Worm (Caenorhabditis elegans) whole organism, L4/young adult: Measurements from ENCODE around the gene clc-10.

Experiments used
- W03F9.2 ChIP-seq: fragments of 150-350 bp; optimal IDR thresholded peaks from 2 replicates; lab custom pipeline; 2014; ENCODE audit warnings: missing biosample characterization, missing genetic modification characterization
- dao-5 ChIP-seq: sonication (generic microtip); optimal IDR thresholded peaks from 2 replicates; lab custom pipeline; 2016; ENCODE audit warnings: missing genotype, missing genetic modification characterization, moderate library complexity, missing compliant biosample characterization
- him-1 ChIP-seq: sonication (generic microtip); optimal IDR thresholded peaks from 2 replicates; lab custom pipeline; 2016; ENCODE audit warnings: missing genotype, missing genetic modification reagents, missing genetic modification characterization, missing compliant biosample characterization

Gene clc-10

ce11 chrIII:6056770-6057169 lies at the start of gene clc-10:
clc-10 (plus strand) TSS chrIII:6057070.
- TF ChIP-seq dao-5 (no peak), him-1 (no peak), W03F9.2 (tag; lab: Kevin White, UChicago) (no peak)

DNA sequence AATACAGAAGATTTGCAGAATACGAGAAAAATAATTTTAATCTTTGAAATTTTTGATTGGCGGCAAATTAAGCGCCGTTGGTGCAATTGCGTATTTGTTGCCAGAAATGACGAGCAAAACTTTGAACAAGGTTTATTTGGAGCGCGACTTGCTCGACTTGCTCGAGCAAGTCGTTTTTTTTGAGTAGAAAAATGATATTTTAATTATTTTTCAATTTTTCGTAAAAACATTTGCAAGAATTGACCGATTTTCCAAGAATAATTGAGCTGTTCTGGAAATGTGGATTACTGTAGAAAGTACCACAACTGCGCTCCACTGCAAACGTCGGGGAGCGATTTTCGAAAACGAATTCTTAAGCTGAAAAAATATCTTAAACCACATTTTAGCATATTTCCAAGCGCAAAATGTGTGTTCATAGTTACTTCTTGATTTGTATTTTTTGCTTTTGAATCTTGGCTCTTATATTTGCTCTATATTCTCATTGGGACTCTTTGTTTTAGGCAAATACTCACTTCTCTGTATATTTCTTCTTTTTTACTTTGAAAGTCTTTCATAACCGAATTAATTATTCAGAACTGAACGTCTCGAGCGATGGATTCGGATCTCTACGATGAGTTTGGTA lies 47.8 kb upstream of the clc-10 start, which contains the start of the genes gcna-1 and eftu-2:
Gene gcna-1, minus strand, starts transcription at position 96 of the 622 bp plus-strand sequence.
Gene eftu-2, plus strand, starts transcription at position 572 of the 622 bp plus-strand sequence.
- TF ChIP-seq him-1 (no peak), W03F9.2 (tag; lab: Kevin White, UChicago) (no peak), dao-5 (no peak)

DNA sequence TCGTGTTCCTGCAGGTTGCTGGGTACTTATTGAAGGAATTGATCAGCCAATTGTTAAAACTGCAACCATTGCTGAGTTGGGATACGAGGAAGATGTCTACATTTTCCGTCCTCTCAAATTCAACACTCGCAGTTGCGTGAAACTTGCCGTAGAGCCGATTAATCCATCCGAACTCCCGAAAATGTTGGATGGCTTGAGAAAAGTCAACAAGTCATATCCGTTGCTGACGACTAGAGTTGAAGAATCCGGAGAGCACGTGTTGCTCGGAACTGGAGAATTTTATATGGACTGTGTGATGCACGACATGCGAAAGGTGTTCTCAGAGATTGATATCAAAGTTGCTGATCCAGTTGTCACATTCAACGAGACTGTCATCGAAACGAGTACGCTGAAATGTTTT lies 45.6 kb upstream of the clc-10 start:
- TF ChIP-seq him-1 (no peak), dao-5 (no peak), W03F9.2 (tag; lab: Kevin White, UChicago) (no peak)

- TF ChIP-seq W03F9.2 (tag; lab: Kevin White, UChicago) (no peak), dao-5 (no peak), him-1 (no peak)
These were observed 37.2 kb upstream of the clc-10 start, which contains the start of the genes npp-10 and cyk-3 for ce11 chrIII:6019512-6020209. npp-10 (minus strand) TSS chrIII:6019562. cyk-3 (plus strand) TSS chrIII:6020159.

DNA sequence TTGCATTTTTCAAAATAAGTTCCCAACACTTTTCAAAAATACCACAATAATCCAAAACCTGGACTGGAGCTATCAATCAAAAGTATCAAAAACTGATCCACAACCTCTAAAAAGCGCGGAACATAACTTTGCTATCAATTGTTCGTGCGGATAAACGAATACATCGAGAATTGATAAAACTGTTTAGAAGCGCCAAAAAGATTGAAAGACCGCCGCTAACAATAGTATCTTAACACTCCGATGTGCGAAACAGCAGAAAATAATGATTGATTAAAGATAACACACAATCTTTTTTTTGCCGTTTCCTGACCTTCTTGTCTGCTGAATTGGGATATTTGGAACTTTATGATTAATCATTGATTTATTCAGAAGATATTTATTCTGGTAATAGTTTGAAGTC lies 28.4 kb upstream of the clc-10 start, which contains the start of gene tbx-7:
Gene tbx-7, minus strand, starts transcription at position 101 of the 400 bp plus-strand sequence.
- TF ChIP-seq W03F9.2 (tag; lab: Kevin White, UChicago) (no peak), dao-5 (no peak), him-1 (no peak)

DNA sequence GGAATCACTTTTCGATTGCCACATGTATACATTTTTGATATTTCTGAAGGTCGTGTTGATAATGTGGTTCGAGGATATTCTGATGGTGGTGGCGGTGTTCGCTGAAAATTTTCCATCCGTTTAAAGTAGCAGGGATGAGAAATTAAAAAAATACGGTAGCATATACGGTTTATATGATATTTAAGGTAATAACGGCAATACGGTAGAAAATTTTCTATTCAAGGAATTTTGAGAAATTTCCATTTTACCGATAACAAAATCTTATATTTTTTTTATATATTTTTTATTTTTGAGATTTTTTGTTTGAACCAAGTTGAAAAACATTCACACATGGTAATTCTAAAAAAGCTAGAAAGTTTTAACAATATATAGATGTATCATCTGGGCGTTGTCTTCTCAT lies 26.4 kb upstream of the clc-10 start, which contains the start of gene ZK328.6:
Gene ZK328.6, minus strand, starts transcription at position 101 of the 400 bp plus-strand sequence.
- TF ChIP-seq W03F9.2 (tag; lab: Kevin White, UChicago) (no peak), him-1 (no peak), dao-5 (no peak)

- TF ChIP-seq dao-5 (no peak), him-1 (no peak), W03F9.2 (tag; lab: Kevin White, UChicago) (no peak)
These were observed 17.5 kb upstream of the clc-10 start, which contains the start of gene ift-139 for ce11 chrIII:6039370-6039769. ift-139 (minus strand) TSS chrIII:6039470.

ce11 chrIII:6046881-6047280 lies 10.0 kb upstream of the clc-10 start, which contains the start of gene tbx-11:
tbx-11 (minus strand) TSS chrIII:6046981.
- TF ChIP-seq dao-5 (no peak), W03F9.2 (tag; lab: Kevin White, UChicago) (no peak), him-1 (no peak)

DNA sequence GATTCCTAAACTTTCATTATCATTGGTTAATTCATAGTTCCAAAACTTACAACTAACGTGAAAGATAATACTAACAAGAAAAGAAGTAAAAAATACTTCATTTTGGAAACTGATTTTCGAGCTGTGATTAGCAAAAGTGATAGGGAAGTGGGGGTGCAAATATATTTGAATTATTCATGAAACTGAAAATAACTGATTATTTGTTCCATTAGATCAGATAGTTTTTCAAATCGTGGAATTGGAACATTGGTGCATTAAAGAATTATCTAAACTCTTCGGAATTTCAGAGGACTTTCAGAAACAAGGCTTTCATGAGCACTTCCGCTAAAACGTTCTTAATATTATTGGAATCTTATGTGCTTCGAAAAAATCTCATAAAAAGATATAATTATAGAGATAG lies 1.2 kb upstream of the clc-10 start, which contains the start of gene F40H6.5:
Gene F40H6.5, minus strand, starts transcription at position 101 of the 400 bp plus-strand sequence.
- TF ChIP-seq him-1 (no peak), dao-5 (no peak), W03F9.2 (tag; lab: Kevin White, UChicago) (no peak)

ce11 chrIII:6056179-6056578 lies 691 bp upstream of the clc-10 start:
- no peak for TF ChIP-seq him-1
- TF ChIP-seq W03F9.2 (tag; lab: Kevin White, UChicago), result no peak
- TF ChIP-seq dao-5, result no peak

DNA sequence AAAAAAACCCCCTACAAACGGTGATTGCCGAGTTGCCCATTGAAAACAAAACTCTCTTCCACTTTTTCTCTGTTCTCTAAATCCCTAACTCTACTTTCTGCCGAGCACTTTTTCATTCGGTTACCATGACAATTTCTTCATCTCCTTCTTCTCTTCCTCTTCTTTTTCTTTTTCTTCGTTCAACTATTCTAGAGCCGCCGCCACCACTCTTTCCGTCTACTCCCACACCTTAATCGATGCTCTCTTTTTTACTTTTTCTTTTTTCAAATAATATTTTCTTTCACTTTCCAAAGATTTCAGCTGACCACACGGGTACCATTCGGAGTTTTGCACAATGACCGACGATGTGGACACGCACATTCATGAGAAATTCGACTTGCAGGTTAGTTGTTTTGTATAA lies 10.7 kb downstream of the clc-10 start, which contains the start of gene mapk-15:
Gene mapk-15, plus strand, starts transcription at position 301 of the 400 bp plus-strand sequence.
- TF ChIP-seq dao-5, result no peak
- no peak for TF ChIP-seq W03F9.2 (tag; lab: Kevin White, UChicago)
- no peak for TF ChIP-seq him-1

DNA sequence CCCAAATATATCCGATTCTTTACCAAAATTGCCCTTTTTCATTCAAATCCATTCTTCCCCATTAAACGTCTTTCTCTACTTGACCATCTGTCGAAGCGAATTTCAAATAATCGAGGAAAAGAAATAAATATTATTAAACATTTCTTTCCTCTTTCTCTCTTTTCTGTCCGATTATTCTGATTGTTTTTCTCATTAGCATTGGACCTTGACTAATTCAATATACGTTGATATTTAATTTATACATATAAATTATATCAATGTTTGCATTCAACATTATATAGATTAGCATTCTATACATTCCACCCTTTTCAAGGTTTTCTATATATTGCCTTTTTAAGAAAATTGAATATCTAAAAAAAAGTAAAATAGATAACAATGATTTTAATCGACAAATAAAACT lies 16.1 kb downstream of the clc-10 start:
- TF ChIP-seq him-1 (no peak), dao-5 (no peak)

ce11 chrIII:6073673-6074331 lies 16.9 kb downstream of the clc-10 start:
- TF ChIP-seq dao-5, result no peak
- TF ChIP-seq W03F9.2 (tag; lab: Kevin White, UChicago), result no peak
- no peak for TF ChIP-seq him-1

- no peak for TF ChIP-seq him-1
- TF ChIP-seq dao-5, result no peak
- no peak for TF ChIP-seq W03F9.2 (tag; lab: Kevin White, UChicago)
These were observed 21.1 kb downstream of the clc-10 start for ce11 chrIII:6077973-6078372.
